Fruit fly (Drosophila melanogaster): Measurements from ENCODE around the gene Gagr.

Gene Gagr

dm6 chr3L:16394506-16394905 lies at the start of gene Gagr:
Gene Gagr (plus strand): TSS chr3L:16394586.
- TF ChIP-seq svp (GFP tag) = peak; percentile 22
- no peak for TF ChIP-seq ss (GFP tag; optimal IDR thresholded peaks at IDR 0.05)

- TF ChIP-seq svp (GFP tag) (no peak), Gug (GFP tag; IDR thresholded peaks at IDR 0.05) (no peak), CG7368 (GFP tag; optimal IDR thresholded peaks at IDR 0.05) (no peak), Met (GFP tag; optimal IDR thresholded peaks at IDR 0.05) (no peak), Eip75B (GFP tag; optimal IDR thresholded peaks at IDR 0.05) (no peak), fd59A (GFP tag; optimal IDR thresholded peaks at IDR 0.05) (no peak)
Measured at dm6 chr3L:16346023-16346422, 48.4 kb upstream of the Gagr start, which contains the start of gene CG33257. Gene CG33257 (plus strand): TSS chr3L:16346323.

- TF ChIP-seq OdsH (GFP tag; optimal IDR thresholded peaks at IDR 0.05) (no peak), pdm3 (GFP tag; optimal IDR thresholded peaks at IDR 0.05) (no peak), dsx (GFP tag; optimal IDR thresholded peaks at IDR 0.05; ENCODE audit: poor library complexity, severe bottlenecking) (no peak), cyc (GFP tag; optimal IDR thresholded peaks at IDR 0.05) (no peak), CG15336 (GFP tag; IDR thresholded peaks at IDR 0.05) (no peak), CG8319 (GFP tag; optimal IDR thresholded peaks at IDR 0.05) (no peak), esn (GFP tag; optimal IDR thresholded peaks at IDR 0.05) (no peak), net (GFP tag; optimal IDR thresholded peaks at IDR 0.05) (no peak), ss (GFP tag; optimal IDR thresholded peaks at IDR 0.05) (no peak), CG11762 (GFP tag; optimal IDR thresholded peaks at IDR 0.05; ENCODE audit: insufficient read depth) (no peak), CG4318 (GFP tag; optimal IDR thresholded peaks at IDR 0.05) (no peak), CG6854 (GFP tag; optimal IDR thresholded peaks at IDR 0.05) (no peak), Eip75B (GFP tag; optimal IDR thresholded peaks at IDR 0.05) (no peak), Gug (GFP tag; IDR thresholded peaks at IDR 0.05) (no peak)
Measured at dm6 chr3L:16347914-16348313, 46.5 kb upstream of the Gagr start, which contains the start of gene mRpS34. Gene mRpS34 (plus strand): TSS chr3L:16348074.

dm6 chr3L:16349686-16350085 lies 44.7 kb upstream of the Gagr start:
- TF ChIP-seq fd59A (GFP tag; optimal IDR thresholded peaks at IDR 0.05) = no peak
- TF ChIP-seq CG8632 (GFP tag; optimal IDR thresholded peaks at IDR 0.05) = no peak
- no peak for TF ChIP-seq Hr4 (GFP tag; optimal IDR thresholded peaks at IDR 0.05)
- no peak for TF ChIP-seq Eip93F (GFP tag; optimal IDR thresholded peaks at IDR 0.05)
- TF ChIP-seq fkh (GFP tag; optimal IDR thresholded peaks at IDR 0.05) = no peak
- TF ChIP-seq dac (GFP tag; optimal IDR thresholded peaks at IDR 0.05) = no peak
- TF ChIP-seq Smox (GFP tag; optimal IDR thresholded peaks at IDR 0.05) = no peak
- TF ChIP-seq vri (GFP tag; optimal IDR thresholded peaks at IDR 0.05) = no peak
- TF ChIP-seq esn (GFP tag; optimal IDR thresholded peaks at IDR 0.05) = no peak
- no peak for TF ChIP-seq Lpt (GFP tag; optimal IDR thresholded peaks at IDR 0.05)
- TF ChIP-seq CG6163 (GFP tag; IDR thresholded peaks at IDR 0.05) = no peak
- no peak for TF ChIP-seq Eip78C (GFP tag)
- no peak for TF ChIP-seq Ets96B (tag; optimal IDR thresholded peaks at IDR 0.05)
- no peak for TF ChIP-seq CG31627 (GFP tag; optimal IDR thresholded peaks at IDR 0.05)

- no peak for TF ChIP-seq lz (GFP tag; optimal IDR thresholded peaks at IDR 0.05)
- peak; percentile 99 for TF ChIP-seq fkh (GFP tag; optimal IDR thresholded peaks at IDR 0.05)
Measured at dm6 chr3L:16351770-16352429, 42.5 kb upstream of the Gagr start, which contains the start of the genes Golgin104 and Tcs3. Gene Golgin104 (minus strand): TSS chr3L:16351951. Gene Tcs3 (plus strand): TSS chr3L:16351991.

dm6 chr3L:16354197-16354596 lies 40.2 kb upstream of the Gagr start, which contains the start of gene Pdh:
Gene Pdh (minus strand): TSS chr3L:16354297.
- TF ChIP-seq vri (GFP tag; optimal IDR thresholded peaks at IDR 0.05) (no peak), CG4318 (GFP tag; optimal IDR thresholded peaks at IDR 0.05) (no peak), CG11294 (GFP tag; IDR thresholded peaks at IDR 0.05) (no peak), Eip78C (GFP tag) (peak; percentile 1)

Measured in whole organism, prepupa.